Worm (Caenorhabditis elegans): ENCODE data around the gene F14H8.4.

The F14H8.4 gene

DNA sequence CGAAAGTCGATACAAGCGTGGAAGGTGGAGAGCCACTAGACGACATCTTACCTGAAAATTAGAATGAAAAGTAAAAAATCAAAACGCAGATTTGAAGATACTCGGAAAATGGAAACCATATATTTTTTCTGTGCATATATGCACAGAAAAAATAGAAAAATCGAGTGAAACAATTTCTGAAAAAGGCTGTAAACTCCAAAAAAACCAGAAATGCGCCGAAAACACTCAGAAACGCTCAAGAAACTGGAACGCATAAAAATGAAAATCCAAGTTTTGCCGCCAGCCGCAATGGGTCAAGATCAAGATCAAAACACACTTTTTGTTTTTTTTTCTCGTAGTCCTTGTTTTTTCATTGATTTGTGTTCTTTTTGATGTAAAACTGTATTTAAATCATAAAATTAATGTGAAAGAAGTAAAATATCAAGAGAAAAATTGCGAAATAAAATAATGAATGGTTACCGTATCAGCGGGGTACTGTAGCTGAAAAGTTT is 31.0 kb upstream of the F14H8.4 start, which contains the start of gene T01C3.3 (continued):
- TF ChIP-seq madf-6 (GFP tag; IDR thresholded peaks at IDR 0.05) (peak; percentile 96), aptf-3 (GFP tag; IDR thresholded peaks at IDR 0.05) (no peak), dox-1 (GFP tag; IDR thresholded peaks at IDR 0.05) (peak; percentile 57), egl-44 (GFP tag; IDR thresholded peaks at IDR 0.05) (no peak), ztf-25 (GFP tag; IDR thresholded peaks at IDR 0.05) (0 out of 2 replicates have a peak, but pooled peaks have one; percentile 24), F33H1.4 (GFP tag; IDR thresholded peaks at IDR 0.05) (peak; percentile 78), hmg-1.2 (GFP tag; IDR thresholded peaks at IDR 0.05) (peak; percentile 52), attf-6 (GFP tag; IDR thresholded peaks at IDR 0.05) (no peak), C06A6.2 (GFP tag; conservative IDR thresholded peaks at IDR 0.05) (no peak), sptf-2 (GFP tag; optimal IDR thresholded peaks at IDR 0.05) (no peak), let-607 (tag; optimal IDR thresholded peaks at IDR 0.05) (no peak), ceh-100 (GFP tag; IDR thresholded peaks at IDR 0.05) (0 out of 2 replicates have a peak, but pooled peaks have one; percentile 32), attf-5 (GFP tag; optimal IDR thresholded peaks at IDR 0.05) (no peak), ceh-91 (GFP tag; IDR thresholded peaks at IDR 0.05) (peak; percentile 92), gei-17 (GFP tag; optimal IDR thresholded peaks at IDR 0.05) (no peak), B0336.3 (GFP tag; IDR thresholded peaks at IDR 0.05) (no peak), ztf-28 (GFP tag; IDR thresholded peaks at IDR 0.05) (no peak), lag-1 (GFP tag; IDR thresholded peaks at IDR 0.05) (no peak), F23B12.7 (tag; optimal IDR thresholded peaks at IDR 0.05; ENCODE audit: insufficient read depth) (no peak), F52B5.7 (tag; optimal IDR thresholded peaks at IDR 0.05) (no peak), F49E8.2 (tag; optimal IDR thresholded peaks at IDR 0.05; ENCODE audit: insufficient read depth) (peak; percentile 42), madf-8 (GFP tag; conservative IDR thresholded peaks at IDR 0.05) (peak; percentile 92), repo-1 (tag; optimal IDR thresholded peaks at IDR 0.05) (no peak), sea-2 (GFP tag; IDR thresholded peaks at IDR 0.05) (no peak), sdz-38 (tag; optimal IDR thresholded peaks at IDR 0.05) (no peak), F37B4.10 (GFP tag; IDR thresholded peaks at IDR 0.05) (no peak), aptf-2 (GFP tag; conservative IDR thresholded peaks at IDR 0.05) (no peak), K11D2.4 (GFP tag; IDR thresholded peaks at IDR 0.05) (no peak), mxl-1 (tag; optimal IDR thresholded peaks at IDR 0.05) (no peak), lin-35 (GFP tag; optimal IDR thresholded peaks at IDR 0.05) (peak in 1 of 3 experiments; percentile 59), attf-3 (GFP tag; conservative IDR thresholded peaks at IDR 0.05) (peak; percentile 60), Y56A3A.18 (GFP tag; IDR thresholded peaks at IDR 0.05) (no peak), T26A5.8 (tag; optimal IDR thresholded peaks at IDR 0.05) (no peak), ceh-27 (GFP tag; optimal IDR thresholded peaks at IDR 0.05) (no peak), lin-40 (tag; optimal IDR thresholded peaks at IDR 0.05) (no peak), lin-26 (GFP tag; IDR thresholded peaks at IDR 0.05) (no peak), egrh-3 (GFP tag; IDR thresholded peaks at IDR 0.05) (no peak), ets-4 (GFP tag; optimal IDR thresholded peaks at IDR 0.05) (no peak), him-1 (tag; optimal IDR thresholded peaks at IDR 0.05) (no peak), ztf-18 (tag; optimal IDR thresholded peaks at IDR 0.05) (no peak), dpff-1 (tag; optimal IDR thresholded peaks at IDR 0.05) (no peak), hsf-1 (GFP tag; IDR thresholded peaks at IDR 0.05) (peak; percentile 86), zim-3 (tag; optimal IDR thresholded peaks at IDR 0.05) (no peak), rec-8 (tag; optimal IDR thresholded peaks at IDR 0.05) (no peak), T07F8.4 (tag; optimal IDR thresholded peaks at IDR 0.05) (no peak), cebp-2 (GFP tag; IDR thresholded peaks at IDR 0.05) (no peak), tbx-9 (tag; optimal IDR thresholded peaks at IDR 0.05; ENCODE audit: borderline replicate concordance) (no peak), F57A8.1 (GFP tag; optimal IDR thresholded peaks at IDR 0.05) (no peak), madf-3 (GFP tag; IDR thresholded peaks at IDR 0.05) (peak; percentile 78; the same call in 1 of the 2 replicates)
